Fruit fly (Drosophila melanogaster) S2 (cell line): ENCODE data around the gene CG12483.

Experiments
- CG8478 ChIP-seq: fragments of >200 bp; optimal IDR thresholded peaks from 2 replicates; lab custom pipeline; 2018
- CTCF ChIP-seq, 2 experiments: fragments of >200 bp; optimal IDR thresholded peaks; 2 replicates each; lab custom pipeline; 2018

- TF ChIP-seq CG8478 (lab: Kevin White, UChicago) = no peak
- TF ChIP-seq CTCF (optimal IDR thresholded peaks at IDR 0.05; lab: Kevin White, UChicago) = no peak
Measured at dm6 chr3L:57638-58037, 40.5 kb downstream of the CG12483 start.
